Fruit fly (Drosophila melanogaster): ENCODE data around the gene tgo.

- TF ChIP-seq usp (GFP tag; optimal IDR thresholded peaks at IDR 0.05), result no peak
- TF ChIP-seq EcR (GFP tag; optimal IDR thresholded peaks at IDR 0.05), result no peak
- no peak for TF ChIP-seq pan (optimal IDR thresholded peaks at IDR 0.05)
Observed at dm6 chr3R:9055119-9056105, 35.6 kb upstream of the tgo start.

All from whole organism.